Fruit fly (Drosophila melanogaster) Kc167 (cell line): Measurements from ENCODE around the gene ort.

ENCODE experiments used
- insv ChIP-seq: fragments of >200 bp; optimal IDR thresholded peaks from 3 replicates; lab custom pipeline; 2018; ENCODE audit warnings: missing external identifiers
- psq ChIP-seq: fragments of >200 bp; optimal IDR thresholded peaks from 2 replicates; lab custom pipeline; 2017; ENCODE audit warnings: missing external identifiers
- ttk ChIP-seq: sonication (Bioruptor generic); optimal IDR thresholded peaks from 2 replicates; lab custom pipeline; 2017; ENCODE audit warnings: missing external identifiers

DNA sequence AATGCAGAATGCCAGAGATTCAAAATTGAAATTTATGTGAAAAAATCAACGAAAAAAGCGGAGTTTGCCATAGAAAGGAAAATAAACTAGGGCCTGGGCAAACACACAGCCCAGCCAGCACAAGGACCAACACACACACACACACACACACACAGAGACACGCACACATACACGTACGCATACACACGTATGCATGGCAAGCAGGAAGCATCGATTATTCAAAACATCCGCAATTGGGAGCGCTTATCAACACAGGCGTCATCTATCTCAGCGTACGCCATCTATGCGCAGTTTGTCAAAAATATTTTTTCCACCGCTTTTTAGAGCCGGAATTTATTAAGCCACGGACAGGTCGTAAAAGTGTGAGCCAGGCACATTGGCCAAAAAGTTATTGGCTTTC, 20.3 kb downstream of the ort start:
- TF ChIP-seq ttk (lab: Kevin White, UChicago) (no peak), psq (lab: Kevin White, UChicago) (no peak), insv (lab: Kevin White, UChicago) (no peak)
